Fruit fly (Drosophila melanogaster) whole organism, prepupa: ENCODE results near the gene CG45413.

Experiments used
- Blimp-1 ChIP-seq: fragments of 200-800 bp; sonication (Bioruptor generic); optimal IDR thresholded peaks from 3 replicates; lab custom pipeline; 2017; ENCODE audit warnings: missing biosample characterization, missing genetic modification characterization, mild to moderate bottlenecking, moderate library complexity, missing genetic modification reagents
- CG10631 ChIP-seq: fragments of 200-800 bp; sonication (Bioruptor generic); optimal IDR thresholded peaks from 2 replicates; lab custom pipeline; 2016; ENCODE audit warnings: missing biosample characterization, missing genetic modification characterization
- CG11294 ChIP-seq: fragments of 200-800 bp; sonication (Bioruptor generic); IDR thresholded peaks from 2 replicates; pipeline ENCODE4 v1.3.6; 2022; ENCODE audit warnings: missing biosample characterization, missing genetic modification characterization
- CG15336 ChIP-seq: fragments of 200-800 bp; sonication (Bioruptor generic); IDR thresholded peaks from 2 replicates; pipeline ENCODE4 v1.3.6; 2022; ENCODE audit warnings: missing biosample characterization, missing genetic modification characterization
- CG1621 ChIP-seq: fragments of 200-800 bp; sonication (Bioruptor generic); optimal IDR thresholded peaks from 3 replicates; lab custom pipeline; 2018; ENCODE audit warnings: missing biosample characterization, mild to moderate bottlenecking, missing genetic modification characterization
- CG3032 ChIP-seq: fragments of 200-800 bp; optimal IDR thresholded peaks from 2 replicates; lab custom pipeline; 2019; ENCODE audit warnings: missing biosample characterization, mild to moderate bottlenecking, missing genetic modification characterization, moderate library complexity
- CG31627 ChIP-seq: fragments of 200-800 bp; sonication (Bioruptor generic); optimal IDR thresholded peaks from 3 replicates; lab custom pipeline; 2016; ENCODE audit warnings: missing biosample characterization, missing genetic modification characterization
- CG32006 ChIP-seq: fragments of 200-800 bp; sonication (Bioruptor generic); optimal IDR thresholded peaks from 3 replicates; lab custom pipeline; 2017; ENCODE audit warnings: missing biosample characterization, mild to moderate bottlenecking, missing genetic modification characterization
- CG3919 ChIP-seq: fragments of 200-800 bp; sonication (Bioruptor generic); optimal IDR thresholded peaks from 3 replicates; lab custom pipeline; 2016; ENCODE audit warnings: missing biosample characterization, missing genetic modification characterization
- CG4318 ChIP-seq: fragments of 200-800 bp; sonication (Bioruptor generic); optimal IDR thresholded peaks from 3 replicates; lab custom pipeline; 2017; ENCODE audit warnings: missing biosample characterization, mild to moderate bottlenecking, missing genetic modification characterization
- CG6163 ChIP-seq: fragments of 200-800 bp; sonication (Bioruptor generic); IDR thresholded peaks from 3 replicates; pipeline ENCODE4 v1.3.6; 2022; ENCODE audit warnings: missing biosample characterization, missing genetic modification characterization
- CG6792 ChIP-seq: fragments of 200-800 bp; sonication (Bioruptor generic); optimal IDR thresholded peaks from 3 replicates; lab custom pipeline; 2016; ENCODE audit warnings: missing biosample characterization, missing genetic modification characterization
- CG6808 ChIP-seq: fragments of 200-800 bp; sonication (Bioruptor generic); optimal IDR thresholded peaks from 3 replicates; lab custom pipeline; 2017; ENCODE audit warnings: missing biosample characterization, missing genetic modification characterization, mild to moderate bottlenecking, moderate library complexity, missing genetic modification reagents
- CG6854 ChIP-seq: fragments of 200-800 bp; sonication (Bioruptor generic); optimal IDR thresholded peaks from 2 replicates; lab custom pipeline; 2017; ENCODE audit warnings: missing biosample characterization, mild to moderate bottlenecking, missing genetic modification characterization
- CG8119 ChIP-seq: fragments of 200-800 bp; sonication (Bioruptor generic); IDR thresholded peaks from 3 replicates; pipeline ENCODE4 v1.3.6; 2022; ENCODE audit warnings: missing biosample characterization, missing genetic modification characterization
- CG8319 ChIP-seq: fragments of 200-800 bp; sonication (Bioruptor generic); optimal IDR thresholded peaks from 3 replicates; lab custom pipeline; 2016; ENCODE audit warnings: missing biosample characterization, missing genetic modification characterization
- CG9139 ChIP-seq: fragments of 200-800 bp; sonication (Bioruptor generic); optimal IDR thresholded peaks from 3 replicates; lab custom pipeline; 2017; ENCODE audit warnings: missing biosample characterization, mild to moderate bottlenecking, missing genetic modification characterization
- Eip75B ChIP-seq: fragments of 200-800 bp; sonication (Bioruptor generic); optimal IDR thresholded peaks from 3 replicates; lab custom pipeline; 2016; ENCODE audit warnings: missing biosample characterization, missing genetic modification characterization
- Eip78C ChIP-seq: fragments of 200-800 bp; sonication (Bioruptor generic); peaks from one replicate; lab custom pipeline; 2016; ENCODE audit warnings: missing biosample characterization, missing genetic modification characterization
- Eip93F ChIP-seq: fragments of 200-800 bp; sonication (Bioruptor generic); optimal IDR thresholded peaks from 2 replicates; lab custom pipeline; 2016; ENCODE audit warnings: missing biosample characterization, mild to moderate bottlenecking, missing genetic modification characterization
- Ets96B ChIP-seq: fragments of 200-800 bp; optimal IDR thresholded peaks from 2 replicates; lab custom pipeline; 2019; ENCODE audit warnings: missing biosample characterization, mild to moderate bottlenecking, missing genetic modification characterization, moderate library complexity
- Gug ChIP-seq: fragments of 200-800 bp; sonication (Bioruptor generic); IDR thresholded peaks from 2 replicates; pipeline ENCODE4 v1.3.6; 2022; ENCODE audit warnings: missing biosample characterization, missing genetic modification characterization
- Hr38 ChIP-seq: sonication (Bioruptor generic); optimal IDR thresholded peaks from 2 replicates; lab custom pipeline; 2016; ENCODE audit warnings: missing biosample characterization, missing genetic modification characterization
- Hr39 ChIP-seq: fragments of 200-800 bp; sonication (Bioruptor generic); optimal IDR thresholded peaks from 2 replicates; lab custom pipeline; 2016; ENCODE audit warnings: missing biosample characterization, missing genetic modification characterization
- Lpt ChIP-seq: fragments of 200-800 bp; sonication (Bioruptor generic); optimal IDR thresholded peaks from 3 replicates; lab custom pipeline; 2016; ENCODE audit warnings: missing biosample characterization, missing genetic modification characterization
- OdsH ChIP-seq: fragments of 200-800 bp; sonication (Bioruptor generic); optimal IDR thresholded peaks from 3 replicates; lab custom pipeline; 2016; ENCODE audit warnings: missing biosample characterization, missing genetic modification characterization
- Sox15 ChIP-seq: fragments of 200-800 bp; sonication (Bioruptor generic); optimal IDR thresholded peaks from 3 replicates; lab custom pipeline; 2016; ENCODE audit warnings: missing biosample characterization, missing genetic modification characterization
- achi ChIP-seq: fragments of 200-800 bp; sonication (Bioruptor generic); optimal IDR thresholded peaks from 3 replicates; lab custom pipeline; 2016; ENCODE audit warnings: missing biosample characterization, missing genetic modification characterization
- acj6 ChIP-seq: fragments of 200-800 bp; sonication (Bioruptor generic); optimal IDR thresholded peaks from 3 replicates; lab custom pipeline; 2016; ENCODE audit warnings: missing biosample characterization, missing genetic modification characterization
- cyc ChIP-seq: fragments of 200-800 bp; sonication (Bioruptor generic); optimal IDR thresholded peaks from 3 replicates; lab custom pipeline; 2016; ENCODE audit warnings: missing biosample characterization, missing genetic modification characterization
- dac ChIP-seq: fragments of 200-800 bp; sonication (Bioruptor generic); optimal IDR thresholded peaks from 2 replicates; lab custom pipeline; 2017; ENCODE audit warnings: missing biosample characterization, mild to moderate bottlenecking, missing genetic modification characterization
- dsx ChIP-seq: fragments of 200-800 bp; optimal IDR thresholded peaks from 3 replicates; lab custom pipeline; 2019; ENCODE audit warnings: missing biosample characterization, mild to moderate bottlenecking, missing genetic modification characterization, moderate library complexity; ENCODE audit not compliant: poor library complexity, severe bottlenecking
- eg ChIP-seq: fragments of 200-800 bp; sonication (Bioruptor generic); IDR thresholded peaks from 3 replicates; pipeline ENCODE4 v1.3.6; 2022; ENCODE audit warnings: missing biosample characterization, missing genetic modification characterization
- fd59A ChIP-seq: fragments of 200-800 bp; sonication (Bioruptor generic); optimal IDR thresholded peaks from 2 replicates; lab custom pipeline; 2017; ENCODE audit warnings: missing biosample characterization, mild to moderate bottlenecking, missing genetic modification characterization, missing genetic modification reagents
- fd85E ChIP-seq: fragments of 200-800 bp; sonication (Bioruptor generic); optimal IDR thresholded peaks from 3 replicates; lab custom pipeline; 2016; ENCODE audit warnings: missing biosample characterization, missing genetic modification characterization
- fkh ChIP-seq: fragments of 200-800 bp; sonication (Bioruptor generic); optimal IDR thresholded peaks from 3 replicates; lab custom pipeline; 2017; ENCODE audit warnings: missing biosample characterization, mild to moderate bottlenecking, missing genetic modification characterization, moderate library complexity
- lz ChIP-seq: fragments of 200-800 bp; sonication (Bioruptor generic); optimal IDR thresholded peaks from 3 replicates; lab custom pipeline; 2016; ENCODE audit warnings: missing biosample characterization, missing genetic modification characterization
- net ChIP-seq: fragments of 200-800 bp; sonication (Bioruptor generic); optimal IDR thresholded peaks from 3 replicates; lab custom pipeline; 2016; ENCODE audit warnings: missing biosample characterization, missing genetic modification characterization
- pdm3 ChIP-seq: fragments of 200-800 bp; sonication (Bioruptor generic); optimal IDR thresholded peaks from 3 replicates; lab custom pipeline; 2016; ENCODE audit warnings: missing biosample characterization, missing genetic modification characterization
- salr ChIP-seq, 2 experiments: fragments of 200-800 bp; sonication (Bioruptor generic); optimal IDR thresholded peaks; 3 replicates each; lab custom pipeline; 2016 to 2018; ENCODE audit warnings: missing biosample characterization in 2 of 2, missing genetic modification characterization in 2 of 2, mild to moderate bottlenecking in 1 of 2
- spab ChIP-seq: fragments of 200-800 bp; sonication (Bioruptor generic); optimal IDR thresholded peaks from 2 replicates; lab custom pipeline; 2017; ENCODE audit warnings: missing biosample characterization, mild to moderate bottlenecking, missing genetic modification characterization, missing genetic modification reagents
- ss ChIP-seq, 2 experiments: fragments of 200-800 bp; sonication (Bioruptor generic); optimal IDR thresholded peaks; 2 replicates in 1 of 2; 3 replicates in 1 of 2; lab custom pipeline; 2017 to 2018; ENCODE audit warnings: mild to moderate bottlenecking in 2 of 2, missing biosample characterization in 2 of 2, missing genetic modification characterization in 2 of 2, moderate library complexity in 1 of 2
- svp ChIP-seq: fragments of 200-800 bp; sonication (Bioruptor generic); peaks from one replicate; lab custom pipeline; 2016; ENCODE audit warnings: missing biosample characterization, missing genetic modification characterization
- topi ChIP-seq: fragments of 200-800 bp; sonication (Bioruptor generic); optimal IDR thresholded peaks from 3 replicates; lab custom pipeline; 2016; ENCODE audit warnings: missing biosample characterization, missing genetic modification characterization

Gene CG45413

dm6 chr3L:6968961-6969814 is 37.4 kb upstream of the CG45413 start, which contains the start of the genes Mis12 and CG9953 (continued):
- TF ChIP-seq ss (GFP tag; optimal IDR thresholded peaks at IDR 0.05; lab: Kevin White, UChicago) (no peak), topi (GFP tag; lab: Kevin White, UChicago) (peak; percentile 13), CG10631 (GFP tag; lab: Kevin White, UChicago) (peak; percentile 44)
- TF ChIP-seq, all 60 proteins: peak for 34

dm6 chr3L:6967797-6968196 is 36.0 kb upstream of the CG45413 start, which contains the start of gene CG10064:
Gene CG10064, minus strand, starts transcription at chr3L:6967897.
- TF ChIP-seq topi (GFP tag; lab: Kevin White, UChicago): no peak
- no peak for TF ChIP-seq fkh
- TF ChIP-seq CG11294 (GFP tag; lab: Robert Waterston, UW): no peak
- no peak for TF ChIP-seq acj6 (GFP tag; lab: Kevin White, UChicago)
- TF ChIP-seq CG3919 (GFP tag; lab: Kevin White, UChicago): no peak
- TF ChIP-seq cyc (GFP tag; lab: Kevin White, UChicago): no peak

- peak; percentile 4 for TF ChIP-seq net (GFP tag; lab: Kevin White, UChicago)
- TF ChIP-seq CG3032 (tag; lab: Kevin White, UChicago): peak; percentile 42
- peak; percentile 75 for TF ChIP-seq eg
- TF ChIP-seq Eip93F (GFP tag; lab: Kevin White, UChicago): no peak
- TF ChIP-seq Blimp-1: no peak
- no peak for TF ChIP-seq CG31627 (GFP tag; lab: Kevin White, UChicago)
- peak; percentile 29 for TF ChIP-seq spab (GFP tag; lab: Kevin White, UChicago)
- TF ChIP-seq Hr39 (GFP tag; lab: Kevin White, UChicago): no peak
- no peak; the same call in 1 of the 2 replicates for TF ChIP-seq Gug (GFP tag; lab: Robert Waterston, UW)
- TF ChIP-seq CG3919 (GFP tag; lab: Kevin White, UChicago): peak; percentile 59
- TF ChIP-seq CG15336 (GFP tag; lab: Robert Waterston, UW): peak; percentile 55; the same call in 1 of the 2 replicates
- peak; percentile 48; the same call in 2 of the 3 replicates for TF ChIP-seq CG8119
- peak; percentile 48 for TF ChIP-seq CG6854 (GFP tag; lab: Kevin White, UChicago)
- TF ChIP-seq fd85E (GFP tag; lab: Kevin White, UChicago): no peak
- no peak for TF ChIP-seq fd59A (GFP tag; lab: Kevin White, UChicago)
- peak; percentile 87 for TF ChIP-seq CG6163
- no peak for TF ChIP-seq CG8319 (GFP tag; lab: Kevin White, UChicago)
- peak; percentile 28 for TF ChIP-seq achi
- TF ChIP-seq OdsH: no peak
- peak; percentile 74 for TF ChIP-seq svp
- TF ChIP-seq CG9139 (GFP tag; lab: Kevin White, UChicago): peak; percentile 54
- peak; percentile 53 for TF ChIP-seq Eip75B (GFP tag; lab: Kevin White, UChicago)
- peak; percentile 43 for TF ChIP-seq dsx (GFP tag; lab: Kevin White, UChicago)
- no peak for TF ChIP-seq CG11294 (GFP tag; lab: Robert Waterston, UW)
- TF ChIP-seq Ets96B: peak; percentile 55
- peak; percentile 62 for TF ChIP-seq Lpt (GFP tag; lab: Kevin White, UChicago)
- no peak for TF ChIP-seq Sox15 (GFP tag; lab: Kevin White, UChicago)
- no peak for TF ChIP-seq dac (GFP tag; lab: Kevin White, UChicago)
- no peak for TF ChIP-seq lz (GFP tag; lab: Kevin White, UChicago)
- TF ChIP-seq CG6808: peak; percentile 34
- no peak for TF ChIP-seq CG32006 (GFP tag; lab: Kevin White, UChicago)
- no peak for TF ChIP-seq CG6792 (GFP tag; lab: Kevin White, UChicago)
- TF ChIP-seq fkh: no peak
- peak; percentile 71 to 76 for TF ChIP-seq ss (GFP tag; optimal IDR thresholded peaks at IDR 0.05; lab: Kevin White, UChicago)
- TF ChIP-seq CG4318 (GFP tag; lab: Kevin White, UChicago): no peak
- TF ChIP-seq salr (GFP tag; optimal IDR thresholded peaks at IDR 0.05; lab: Kevin White, UChicago): peak in 1 of 2 experiments; percentile 36
- peak; percentile 5 for TF ChIP-seq pdm3 (GFP tag; lab: Kevin White, UChicago)
- TF ChIP-seq Eip78C (GFP tag; lab: Kevin White, UChicago): peak; percentile 73
- TF ChIP-seq Hr38 (GFP tag; lab: Kevin White, UChicago): no peak
- peak; percentile 72 for TF ChIP-seq CG1621 (tag; lab: Kevin White, UChicago)
Observed at dm6 chr3L:6964488-6965152, 32.9 kb upstream of the CG45413 start, which contains the start of gene sgl. Gene sgl, minus strand, starts transcription at chr3L:6964758.
